Fruit fly (Drosophila melanogaster) whole organism, pupa: ENCODE results near the gene Bap60.
A peak's percentile ranks its signal among the peaks of the same experiment; 100 is the strongest.

Experiments
- CG10348 ChIP-seq: fragments of 200-800 bp; sonication (Bioruptor generic); IDR thresholded peaks from 2 replicates; pipeline ENCODE4 v1.3.6; 2022; ENCODE audit warnings: missing biosample characterization, missing genetic modification characterization
- CG12605 ChIP-seq: fragments of 200-800 bp; sonication (Bioruptor generic); IDR thresholded peaks from 2 replicates; pipeline ENCODE4 v1.3.6; 2022; ENCODE audit warnings: missing biosample characterization, missing genetic modification characterization
- CG13204 ChIP-seq: fragments of 200-800 bp; sonication (Bioruptor generic); optimal IDR thresholded peaks from 2 replicates; lab custom pipeline; 2018; ENCODE audit warnings: missing biosample characterization, mild to moderate bottlenecking, missing genetic modification characterization, moderate library complexity
- CG14655 ChIP-seq: fragments of 200-800 bp; sonication (Bioruptor generic); optimal IDR thresholded peaks from 3 replicates; lab custom pipeline; 2017; ENCODE audit warnings: mild to moderate bottlenecking, missing biosample characterization, missing genetic modification reagents, missing genetic modification characterization
- CG15710 ChIP-seq: fragments of 200-800 bp; sonication (Bioruptor generic); optimal IDR thresholded peaks from 2 replicates; lab custom pipeline; 2018; ENCODE audit warnings: missing biosample characterization, mild to moderate bottlenecking, missing genetic modification characterization, moderate library complexity
- CG17806 ChIP-seq: fragments of 200-800 bp; sonication (Bioruptor generic); optimal IDR thresholded peaks from 2 replicates; lab custom pipeline; 2018; ENCODE audit warnings: missing biosample characterization, mild to moderate bottlenecking, missing genetic modification characterization, moderate library complexity
- CG32121 ChIP-seq: fragments of 200-800 bp; sonication (Bioruptor generic); IDR thresholded peaks from 2 replicates; pipeline ENCODE4 v1.3.6; 2022; ENCODE audit warnings: missing biosample characterization, missing genetic modification characterization
- CG34367 ChIP-seq: fragments of 200-800 bp; sonication (Bioruptor generic); optimal IDR thresholded peaks from 2 replicates; lab custom pipeline; 2018; ENCODE audit warnings: missing biosample characterization, mild to moderate bottlenecking, missing genetic modification characterization
- CG4496 ChIP-seq: fragments of 200-800 bp; sonication (Bioruptor generic); IDR thresholded peaks from 3 replicates; pipeline ENCODE4 v1.3.6; 2022; ENCODE audit warnings: missing biosample characterization, missing genetic modification characterization
- CG8159 ChIP-seq: fragments of 200-800 bp; sonication (Bioruptor generic); optimal IDR thresholded peaks from 3 replicates; lab custom pipeline; 2018; ENCODE audit warnings: missing biosample characterization, mild to moderate bottlenecking, missing genetic modification characterization, moderate library complexity
- CG8301 ChIP-seq: fragments of 200-800 bp; sonication (Bioruptor generic); optimal IDR thresholded peaks from 2 replicates; lab custom pipeline; 2018; ENCODE audit warnings: missing biosample characterization, mild to moderate bottlenecking, missing genetic modification characterization
- CG9948 ChIP-seq: fragments of 200-800 bp; sonication (Bioruptor generic); optimal IDR thresholded peaks from 2 replicates; lab custom pipeline; 2018; ENCODE audit warnings: missing biosample characterization, mild to moderate bottlenecking, missing genetic modification characterization, moderate library complexity
- D1 ChIP-seq: fragments of 200-800 bp; sonication (Bioruptor generic); optimal IDR thresholded peaks from 2 replicates; lab custom pipeline; 2018; ENCODE audit warnings: missing biosample characterization, mild to moderate bottlenecking, missing genetic modification characterization, moderate library complexity
- EcR ChIP-seq: fragments of 200-800 bp; sonication (Bioruptor generic); optimal IDR thresholded peaks from 3 replicates; lab custom pipeline; 2019; ENCODE audit warnings: missing biosample characterization, missing genetic modification characterization, mild to moderate bottlenecking, moderate library complexity, missing genetic modification reagents
- Ets98B ChIP-seq: fragments of 200-800 bp; sonication (Bioruptor generic); IDR thresholded peaks from 2 replicates; pipeline ENCODE4 v1.3.6; 2022; ENCODE audit warnings: missing biosample characterization, missing genetic modification characterization
- Pif1A ChIP-seq: fragments of 200-800 bp; sonication (Bioruptor generic); optimal IDR thresholded peaks from 3 replicates; lab custom pipeline; 2016; ENCODE audit warnings: missing biosample characterization, missing genetic modification characterization
- Pif1B ChIP-seq: fragments of 200-800 bp; sonication (Bioruptor generic); optimal IDR thresholded peaks from 3 replicates; lab custom pipeline; 2016; ENCODE audit warnings: missing biosample characterization, missing genetic modification characterization
- Snoo ChIP-seq: fragments of 200-800 bp; sonication (Bioruptor generic); optimal IDR thresholded peaks from 3 replicates; lab custom pipeline; 2017; ENCODE audit warnings: missing biosample characterization, mild to moderate bottlenecking, missing genetic modification characterization, inconsistent platforms
- fd96Ca ChIP-seq: fragments of 200-800 bp; sonication (Bioruptor generic); IDR thresholded peaks from 3 replicates; pipeline ENCODE4 v1.3.6; 2022; ENCODE audit warnings: missing biosample characterization, missing genetic modification characterization
- gl ChIP-seq: fragments of 200-800 bp; sonication (Bioruptor generic); optimal IDR thresholded peaks from 2 replicates; lab custom pipeline; 2018; ENCODE audit warnings: missing biosample characterization, mild to moderate bottlenecking, missing genetic modification characterization
- rn ChIP-seq: fragments of 200-800 bp; sonication (Bioruptor generic); IDR thresholded peaks from 2 replicates; pipeline ENCODE4 v1.3.6; 2022; ENCODE audit warnings: missing biosample characterization, missing genetic modification characterization

Gene Bap60

dm6 chrX:13134811-13135210, 24.5 kb downstream of the Bap60 start:
- TF ChIP-seq CG34367 (tag; lab: Kevin White, UChicago) (no peak), CG12605 (GFP tag; lab: Robert Waterston, UW) (no peak), gl (tag; lab: Kevin White, UChicago) (no peak), CG9948 (tag; lab: Kevin White, UChicago) (no peak), CG10348 (GFP tag; lab: Robert Waterston, UW) (no peak), D1 (tag; lab: Kevin White, UChicago) (no peak), CG8159 (no peak), CG15710 (no peak), Pif1B (GFP tag; lab: Kevin White, UChicago) (no peak), EcR (GFP tag; lab: Kevin White, UChicago) (no peak), Ets98B (GFP tag; lab: Robert Waterston, UW) (no peak)

dm6 chrX:13131063-13131773, 28.1 kb downstream of the Bap60 start:
- TF ChIP-seq Pif1B (GFP tag; lab: Kevin White, UChicago), result peak; percentile 95
- peak; percentile 100 for TF ChIP-seq fd96Ca (GFP tag; lab: Robert Waterston, UW)
- TF ChIP-seq CG13204 (GFP tag; lab: Kevin White, UChicago), result peak; percentile 91
- TF ChIP-seq gl (tag; lab: Kevin White, UChicago), result peak; percentile 87
- TF ChIP-seq Ets98B (GFP tag; lab: Robert Waterston, UW), result peak; percentile 100
- peak; percentile 98 for TF ChIP-seq CG8301 (tag; lab: Kevin White, UChicago)
- peak; percentile 96 for TF ChIP-seq Pif1A (GFP tag; lab: Kevin White, UChicago)
- peak; percentile 89 for TF ChIP-seq CG17806 (tag; lab: Kevin White, UChicago)
- TF ChIP-seq rn (GFP tag; lab: Robert Waterston, UW), result peak; percentile 98
- TF ChIP-seq CG12605 (GFP tag; lab: Robert Waterston, UW), result peak; percentile 98
- TF ChIP-seq CG14655 (GFP tag; lab: Kevin White, UChicago), result peak; percentile 98
- TF ChIP-seq CG34367 (tag; lab: Kevin White, UChicago), result peak; percentile 92
- TF ChIP-seq CG10348 (GFP tag; lab: Robert Waterston, UW), result peak; percentile 98
- TF ChIP-seq CG4496, result peak; percentile 100
- TF ChIP-seq CG9948 (tag; lab: Kevin White, UChicago), result peak; percentile 92
- no peak for TF ChIP-seq EcR (GFP tag; lab: Kevin White, UChicago)
- peak; percentile 91 for TF ChIP-seq CG15710
- peak; percentile 72 for TF ChIP-seq D1 (tag; lab: Kevin White, UChicago)
- TF ChIP-seq CG8159, result peak; percentile 87
- peak; percentile 99 for TF ChIP-seq CG32121 (GFP tag; lab: Robert Waterston, UW)
- TF ChIP-seq Snoo (tag; lab: Kevin White, UChicago), result peak; percentile 98

- TF ChIP-seq EcR (GFP tag; lab: Kevin White, UChicago) (no peak), gl (tag; lab: Kevin White, UChicago) (no peak), CG10348 (GFP tag; lab: Robert Waterston, UW) (no peak), CG13204 (GFP tag; lab: Kevin White, UChicago) (no peak), CG12605 (GFP tag; lab: Robert Waterston, UW) (peak; percentile 15; the same call in 1 of the 2 replicates), CG8159 (peak; percentile 74), Pif1B (GFP tag; lab: Kevin White, UChicago) (peak; percentile 45), Snoo (tag; lab: Kevin White, UChicago) (peak; percentile 51), CG14655 (GFP tag; lab: Kevin White, UChicago) (peak; percentile 84), CG15710 (peak; percentile 70), fd96Ca (GFP tag; lab: Robert Waterston, UW) (no peak), CG34367 (tag; lab: Kevin White, UChicago) (peak; percentile 47), CG9948 (tag; lab: Kevin White, UChicago) (peak; percentile 66), Ets98B (GFP tag; lab: Robert Waterston, UW) (no peak), CG8301 (tag; lab: Kevin White, UChicago) (peak; percentile 75), CG4496 (peak; percentile 50; the same call in 1 of the 3 replicates), CG32121 (GFP tag; lab: Robert Waterston, UW) (no peak), rn (GFP tag; lab: Robert Waterston, UW) (no peak), D1 (tag; lab: Kevin White, UChicago) (peak; percentile 18), Pif1A (GFP tag; lab: Kevin White, UChicago) (peak; percentile 71), CG17806 (tag; lab: Kevin White, UChicago) (peak; percentile 60)
These were observed 29.0 kb downstream of the Bap60 start for dm6 chrX:13130175-13130822.

- TF ChIP-seq fd96Ca (GFP tag; lab: Robert Waterston, UW) (peak; percentile 7; the same call in 1 of the 3 replicates), Pif1B (GFP tag; lab: Kevin White, UChicago) (no peak)
These were observed 30.6 kb downstream of the Bap60 start, which contains the start of the genes CG32638, CG15717 and MFS10 for dm6 chrX:13128750-13129152. TSS of gene CG32638 (minus strand) at chrX:13128794. TSS of gene CG15717 (plus strand) at chrX:13128952. TSS of gene MFS10 (plus strand) at chrX:13129018.
